Fruit fly (Drosophila melanogaster) whole organism, prepupa: ENCODE results near the gene CG10137.

ENCODE experiments used
- CG6792 ChIP-seq: fragments of 200-800 bp; sonication (Bioruptor generic); optimal IDR thresholded peaks from 3 replicates; lab custom pipeline; 2016; ENCODE audit warnings: missing biosample characterization, missing genetic modification characterization
- CG6854 ChIP-seq: fragments of 200-800 bp; sonication (Bioruptor generic); optimal IDR thresholded peaks from 2 replicates; lab custom pipeline; 2017; ENCODE audit warnings: missing biosample characterization, mild to moderate bottlenecking, missing genetic modification characterization
- Smox ChIP-seq: fragments of 200-800 bp; sonication (Bioruptor generic); optimal IDR thresholded peaks from 3 replicates; lab custom pipeline; 2016; ENCODE audit warnings: missing biosample characterization, missing genetic modification characterization
- esn ChIP-seq: fragments of 200-800 bp; sonication (Bioruptor generic); optimal IDR thresholded peaks from 2 replicates; lab custom pipeline; 2016; ENCODE audit warnings: missing biosample characterization, mild to moderate bottlenecking, missing genetic modification characterization, moderate library complexity
- ss ChIP-seq, 2 experiments: fragments of 200-800 bp; sonication (Bioruptor generic); optimal IDR thresholded peaks; 2 replicates in 1 of 2; 3 replicates in 1 of 2; lab custom pipeline; 2017 to 2018; ENCODE audit warnings: mild to moderate bottlenecking in 2 of 2, missing biosample characterization in 2 of 2, missing genetic modification characterization in 2 of 2, moderate library complexity in 1 of 2

- no peak for TF ChIP-seq CG6792
- no peak for TF ChIP-seq ss (GFP tag; optimal IDR thresholded peaks at IDR 0.05; lab: Kevin White, UChicago)
- no peak for TF ChIP-seq esn (GFP tag; lab: Kevin White, UChicago)
- TF ChIP-seq CG6854 = no peak
- no peak for TF ChIP-seq Smox (GFP tag; lab: Kevin White, UChicago)
These were observed 10.4 kb upstream of the CG10137 start for dm6 chr2L:19516062-19516461.
